Worm (Caenorhabditis elegans): ENCODE data around the gene phb-2.

DNA sequence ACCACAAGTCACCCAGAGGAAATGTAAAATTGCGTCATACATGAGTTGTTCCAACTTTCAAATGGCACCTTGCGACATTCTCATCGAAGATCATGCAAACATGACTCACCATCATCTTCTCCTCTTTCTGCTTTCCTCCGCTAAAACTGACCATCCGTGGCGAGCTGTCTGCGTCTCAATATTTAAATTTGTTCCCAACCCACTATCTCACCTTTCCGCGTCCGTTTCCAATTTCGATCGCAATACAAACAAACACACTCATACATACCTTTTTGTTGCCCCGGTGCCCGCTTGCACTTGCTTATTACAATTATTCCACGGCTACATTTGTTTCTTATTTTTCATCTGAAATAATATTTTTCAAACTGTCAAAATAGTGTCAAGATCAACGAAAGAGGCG is 9.5 kb downstream of the phb-2 start, which contains the start of gene nmgp-1:
- TF ChIP-seq tbx-2 (tag; optimal IDR thresholded peaks at IDR 0.05) (no peak), fos-1 (tag; optimal IDR thresholded peaks at IDR 0.05) (no peak), egl-5 (tag; optimal IDR thresholded peaks at IDR 0.05) (no peak), nhr-28 (tag; optimal IDR thresholded peaks at IDR 0.05) (no peak), unc-39 (tag; optimal IDR thresholded peaks at IDR 0.05) (no peak), elt-2 (tag; optimal IDR thresholded peaks at IDR 0.05) (no peak), nhr-25 (tag; optimal IDR thresholded peaks at IDR 0.05) (no peak), nhr-237 (tag; optimal IDR thresholded peaks at IDR 0.05) (no peak), R02D3.7 (tag; optimal IDR thresholded peaks at IDR 0.05) (no peak), skn-1 (tag; optimal IDR thresholded peaks at IDR 0.05) (no peak)

Measured in whole organism, L3 larva.